Worm (Caenorhabditis elegans) whole organism, young adult: ENCODE results near the gene F54D12.8.

Experiments used
- F33H1.4 ChIP-seq: fragments of 200-800 bp; sonication (Bioruptor generic); IDR thresholded peaks from 2 replicates; pipeline ENCODE4 v1.3.6; 2022; ENCODE audit warnings: missing genetic modification reagents, missing genetic modification characterization, missing compliant biosample characterization
- attf-5 ChIP-seq: fragments of 200-800 bp; sonication (Bioruptor generic); optimal IDR thresholded peaks from 2 replicates; lab custom pipeline; 2018; ENCODE audit warnings: mild to moderate bottlenecking, missing genetic modification characterization, missing compliant biosample characterization
- ceh-91 ChIP-seq: fragments of 200-800 bp; sonication (Bioruptor generic); IDR thresholded peaks from 2 replicates; pipeline ENCODE4 v1.3.6; 2022; ENCODE audit warnings: missing genetic modification reagents, missing genetic modification characterization, missing compliant biosample characterization
- hsf-1 ChIP-seq: fragments of 200-800 bp; sonication (Bioruptor generic); IDR thresholded peaks from 2 replicates; pipeline ENCODE4 v1.3.6; 2022; ENCODE audit warnings: missing genetic modification reagents, missing genetic modification characterization, missing compliant biosample characterization
- madf-6 ChIP-seq: fragments of 200-800 bp; sonication (Bioruptor generic); IDR thresholded peaks from 2 replicates; pipeline ENCODE4 v1.3.6; 2022; ENCODE audit warnings: missing genetic modification reagents, missing genetic modification characterization, missing compliant biosample characterization
- mcd-1 ChIP-seq: fragments of 200-800 bp; sonication (Bioruptor generic); IDR thresholded peaks from 2 replicates; pipeline ENCODE4 v1.3.6; 2022; ENCODE audit warnings: missing genetic modification reagents, missing genetic modification characterization, missing compliant biosample characterization
- nhr-179 ChIP-seq: sonication (generic microtip); optimal IDR thresholded peaks from 2 replicates; lab custom pipeline; 2016; ENCODE audit warnings: mild to moderate bottlenecking, missing genetic modification characterization, missing compliant biosample characterization
- sdz-38 ChIP-seq: sonication (generic microtip); optimal IDR thresholded peaks from 2 replicates; lab custom pipeline; 2016; ENCODE audit warnings: missing genotype, missing genetic modification characterization, missing compliant biosample characterization
- unc-62 ChIP-seq: fragments of 150-350 bp; optimal IDR thresholded peaks from 2 replicates; lab custom pipeline; 2014; ENCODE audit warnings: missing biosample characterization, missing genetic modification reagents, missing genetic modification characterization
- ztf-22 ChIP-seq: fragments of 200-800 bp; sonication (Bioruptor generic); optimal IDR thresholded peaks from 2 replicates; lab custom pipeline; 2018; ENCODE audit warnings: mild to moderate bottlenecking, missing genetic modification characterization, moderate library complexity, missing compliant biosample characterization
- ztf-3 ChIP-seq: fragments of 200-800 bp; sonication (Bioruptor generic); optimal IDR thresholded peaks from 2 replicates; lab custom pipeline; 2018; ENCODE audit warnings: mild to moderate bottlenecking, missing genetic modification characterization, missing compliant biosample characterization

ce11 chrII:1372138-1372537 is 25.7 kb downstream of the F54D12.8 start:
- TF ChIP-seq madf-6 (GFP tag; lab: Robert Waterston, UW) (no peak), hsf-1 (GFP tag; lab: Robert Waterston, UW) (no peak), nhr-179 (tag; lab: Kevin White, UChicago) (no peak), ceh-91 (GFP tag; lab: Robert Waterston, UW) (no peak), attf-5 (GFP tag; lab: Kevin White, UChicago) (no peak), sdz-38 (tag; lab: Kevin White, UChicago) (no peak), F33H1.4 (no peak), unc-62 (GFP tag; lab: Kevin White, UChicago) (no peak), mcd-1 (GFP tag; lab: Robert Waterston, UW) (no peak), ztf-22 (GFP tag; lab: Kevin White, UChicago) (no peak), ztf-3 (GFP tag; lab: Kevin White, UChicago) (no peak)
